Worm (Caenorhabditis elegans) whole organism, L1 larva: ENCODE data around the gene R07B1.9.

Experiments used
- C34B4.2 ChIP-seq: sonication (generic microtip); optimal IDR thresholded peaks from 2 replicates; lab custom pipeline; 2017; ENCODE audit warnings: mild to moderate bottlenecking, missing genetic modification characterization, missing compliant biosample characterization
- F16B12.6 ChIP-seq: fragments of 150-350 bp; optimal IDR thresholded peaks from 2 replicates; lab custom pipeline; 2014; ENCODE audit warnings: missing biosample characterization, missing genetic modification characterization
- alr-1 ChIP-seq: fragments of 200-800 bp; sonication (Bioruptor generic); optimal IDR thresholded peaks from 2 replicates; lab custom pipeline; 2018; ENCODE audit warnings: borderline replicate concordance, mild to moderate bottlenecking, missing genetic modification characterization, missing compliant biosample characterization
- aly-2 ChIP-seq: fragments of 150-350 bp; optimal IDR thresholded peaks from 2 replicates; lab custom pipeline; 2014; ENCODE audit warnings: missing biosample characterization, missing genetic modification characterization
- blmp-1 ChIP-seq: fragments of 150-350 bp; optimal IDR thresholded peaks from 2 replicates; lab custom pipeline; 2014; ENCODE audit warnings: missing biosample characterization, missing genetic modification characterization
- ceh-90 ChIP-seq: sonication (generic microtip); optimal IDR thresholded peaks from 2 replicates; lab custom pipeline; 2016; ENCODE audit warnings: missing genetic modification characterization, missing compliant biosample characterization
- ces-1 ChIP-seq: fragments of 150-350 bp; optimal IDR thresholded peaks from 2 replicates; lab custom pipeline; 2014; ENCODE audit warnings: missing biosample characterization, missing genetic modification reagents, missing genetic modification characterization
- efl-1 ChIP-seq, 4 experiments: fragments of 150-350 bp; optimal IDR thresholded peaks in 3 of 4; peaks in 1 of 4; 1 replicate in 1 of 4; 2 replicates in 3 of 4; lab custom pipeline; 2014; ENCODE audit warnings: missing biosample characterization in 2 of 4, missing genetic modification characterization in 2 of 4, missing genetic modification reagents in 2 of 4
- egl-13 ChIP-seq: sonication (generic microtip); optimal IDR thresholded peaks from 2 replicates; lab custom pipeline; 2016; ENCODE audit warnings: missing genotype, missing genetic modification reagents, missing genetic modification characterization, missing compliant biosample characterization
- elt-2 ChIP-seq: sonication (generic microtip); optimal IDR thresholded peaks from 2 replicates; lab custom pipeline; 2016; ENCODE audit warnings: missing genetic modification characterization, mild to moderate bottlenecking, inconsistent platforms, missing compliant biosample characterization, missing genetic modification reagents
- fkh-8 ChIP-seq: sonication (generic microtip); optimal IDR thresholded peaks from 2 replicates; lab custom pipeline; 2016; ENCODE audit warnings: mild to moderate bottlenecking, missing genetic modification characterization, missing compliant biosample characterization
- grh-1 ChIP-seq: fragments of 200-800 bp; sonication (Bioruptor generic); IDR thresholded peaks from 2 replicates; pipeline ENCODE4 v1.3.6; 2022; ENCODE audit warnings: missing genetic modification reagents, missing genetic modification characterization, missing compliant biosample characterization
- hlh-17 ChIP-seq: fragments of 200-800 bp; sonication (Bioruptor generic); optimal IDR thresholded peaks from 2 replicates; lab custom pipeline; 2018; ENCODE audit warnings: missing genetic modification characterization, mild to moderate bottlenecking, missing compliant biosample characterization, moderate library complexity, borderline replicate concordance
- lin-14 ChIP-seq: fragments of 200-800 bp; sonication (Bioruptor generic); optimal IDR thresholded peaks from 2 replicates; lab custom pipeline; 2018; ENCODE audit warnings: mild to moderate bottlenecking, missing genetic modification characterization, moderate library complexity, missing compliant biosample characterization
- lin-15B ChIP-seq: fragments of 150-350 bp; sonication (generic microtip); optimal IDR thresholded peaks from 3 replicates; lab custom pipeline; 2014; ENCODE audit warnings: missing biosample characterization, missing genetic modification characterization
- lin-35 ChIP-seq, 2 experiments: fragments of 150-350 bp; optimal IDR thresholded peaks; 2 replicates each; lab custom pipeline; 2014; ENCODE audit warnings: missing biosample characterization in 2 of 2, missing genetic modification characterization in 2 of 2, missing genetic modification reagents in 2 of 2
- mab-9 ChIP-seq: fragments of 200-800 bp; sonication (Bioruptor generic); IDR thresholded peaks from 2 replicates; pipeline ENCODE4 v1.3.6; 2022; ENCODE audit warnings: missing genetic modification reagents, missing genetic modification characterization, missing compliant biosample characterization
- mep-1 ChIP-seq: fragments of 150-350 bp; optimal IDR thresholded peaks from 2 replicates; lab custom pipeline; 2014; ENCODE audit warnings: missing biosample characterization, missing genetic modification characterization
- nhr-19 ChIP-seq: fragments of 200-800 bp; sonication (Bioruptor generic); conservative IDR thresholded peaks from 2 replicates; pipeline ENCODE4 v1.3.6; 2022; ENCODE audit warnings: missing genetic modification characterization, missing compliant biosample characterization
- nhr-20 ChIP-seq: sonication (generic microtip); optimal IDR thresholded peaks from 2 replicates; lab custom pipeline; 2016; ENCODE audit warnings: mild to moderate bottlenecking, missing genetic modification characterization, missing compliant biosample characterization
- nhr-71 ChIP-seq: sonication (generic microtip); optimal IDR thresholded peaks from 2 replicates; lab custom pipeline; 2016; ENCODE audit warnings: mild to moderate bottlenecking, missing genetic modification characterization, moderate library complexity, missing compliant biosample characterization
- nhr-77 ChIP-seq: fragments of 150-350 bp; optimal IDR thresholded peaks from 2 replicates; lab custom pipeline; 2014; ENCODE audit warnings: missing biosample characterization, missing genetic modification characterization
- nhr-84 ChIP-seq: sonication (generic microtip); optimal IDR thresholded peaks from 2 replicates; lab custom pipeline; 2017; ENCODE audit warnings: missing biosample characterization, missing genetic modification characterization
- nhr-85 ChIP-seq: sonication (generic microtip); peaks from one replicate; lab custom pipeline; 2016; ENCODE audit warnings: missing genetic modification characterization, inconsistent platforms, missing compliant biosample characterization
- nhr-90 ChIP-seq: sonication (generic microtip); optimal IDR thresholded peaks from 2 replicates; lab custom pipeline; 2016; ENCODE audit warnings: mild to moderate bottlenecking, missing genetic modification characterization, missing compliant biosample characterization; ENCODE audit not compliant: poor library complexity
- pqm-1 ChIP-seq: sonication (generic microtip); optimal IDR thresholded peaks from 3 replicates; lab custom pipeline; 2017; ENCODE audit warnings: missing biosample characterization, missing genetic modification characterization
- rnt-1 ChIP-seq: sonication (generic microtip); optimal IDR thresholded peaks from 2 replicates; lab custom pipeline; 2016; ENCODE audit warnings: mild to moderate bottlenecking, missing genetic modification characterization, moderate library complexity, missing compliant biosample characterization
- skn-1 ChIP-seq: fragments of 150-350 bp; optimal IDR thresholded peaks from 2 replicates; lab custom pipeline; 2014; ENCODE audit warnings: missing biosample characterization, missing genetic modification characterization
- snu-23 ChIP-seq: sonication (generic microtip); optimal IDR thresholded peaks from 2 replicates; lab custom pipeline; 2016; ENCODE audit warnings: missing genetic modification characterization, missing compliant biosample characterization
- sox-4 ChIP-seq: sonication (generic microtip); optimal IDR thresholded peaks from 2 replicates; lab custom pipeline; 2016; ENCODE audit warnings: missing genetic modification characterization, missing compliant biosample characterization
- sup-37 ChIP-seq: fragments of 200-800 bp; sonication (Bioruptor generic); optimal IDR thresholded peaks from 2 replicates; lab custom pipeline; 2018; ENCODE audit warnings: mild to moderate bottlenecking, missing genetic modification characterization, missing compliant biosample characterization
- unc-30 ChIP-seq: sonication (generic microtip); optimal IDR thresholded peaks from 2 replicates; lab custom pipeline; 2017; ENCODE audit warnings: missing biosample characterization, missing genetic modification characterization
- vab-15 ChIP-seq: sonication (generic microtip); optimal IDR thresholded peaks from 2 replicates; lab custom pipeline; 2017; ENCODE audit warnings: missing genotype, mild to moderate bottlenecking, missing genetic modification characterization, missing compliant biosample characterization
- zag-1 ChIP-seq: fragments of 150-350 bp; optimal IDR thresholded peaks from 2 replicates; lab custom pipeline; 2014; ENCODE audit warnings: missing biosample characterization, missing genetic modification characterization
- zip-4 ChIP-seq: fragments of 200-800 bp; sonication (Bioruptor generic); optimal IDR thresholded peaks from 2 replicates; lab custom pipeline; 2018; ENCODE audit warnings: mild to moderate bottlenecking, missing genetic modification characterization, moderate library complexity, missing compliant biosample characterization

Gene R07B1.9

ce11 chrX:9848214-9848789 is 28.9 kb upstream of the R07B1.9 start:
- TF ChIP-seq vab-15 (tag; lab: Kevin White, UChicago) = peak; percentile 92
- no peak for TF ChIP-seq zag-1 (tag; lab: Kevin White, UChicago)
- peak; percentile 45 for TF ChIP-seq blmp-1 (tag; lab: Kevin White, UChicago)

ce11 chrX:9850258-9850657 is 27.0 kb upstream of the R07B1.9 start, which contains the start of gene lec-8:
lec-8 (plus strand) TSS chrX:9850571.
- TF ChIP-seq unc-30 (tag; lab: Kevin White, UChicago) = no peak
- peak; percentile 22 for TF ChIP-seq elt-2 (tag; lab: Kevin White, UChicago)
- TF ChIP-seq, all 84 proteins: peak for 1

ce11 chrX:9851745-9852330 is 25.4 kb upstream of the R07B1.9 start, which contains the start of gene lec-7:
lec-7 (plus strand) TSS chrX:9852041.
- TF ChIP-seq elt-2 (tag; lab: Kevin White, UChicago) (peak; percentile 14), C34B4.2 (tag; lab: Kevin White, UChicago) (no peak), skn-1 (tag; lab: Kevin White, UChicago) (peak; percentile 3), lin-15B (tag; lab: Kevin White, UChicago) (no peak), nhr-77 (peak; percentile 0)

- TF ChIP-seq nhr-84 (tag; lab: Kevin White, UChicago) (no peak), ces-1 (GFP tag; lab: Kevin White, UChicago) (no peak), nhr-85 (tag; lab: Kevin White, UChicago) (no peak)
Measured at ce11 chrX:9856618-9857017, 20.6 kb upstream of the R07B1.9 start, which contains the start of gene R07B1.11. R07B1.11 (plus strand) TSS chrX:9856918.

ce11 chrX:9858069-9858468 is 19.1 kb upstream of the R07B1.9 start, which contains the start of gene scav-5:
scav-5 (plus strand) TSS chrX:9858365.
- TF ChIP-seq lin-14 (GFP tag; lab: Kevin White, UChicago) (peak; percentile 20), elt-2 (tag; lab: Kevin White, UChicago) (peak; percentile 90), efl-1 (optimal IDR thresholded peaks at IDR 0.05; lab: Kevin White, UChicago) (no peak), efl-1 (GFP tag; optimal IDR thresholded peaks at IDR 0.05 in 1 of 2; lab: Kevin White, UChicago) (peak in 1 of 2 experiments; percentile 69), mab-9 (GFP tag; lab: Robert Waterston, UW) (no peak), lin-35 (GFP tag; optimal IDR thresholded peaks at IDR 0.05; lab: Kevin White, UChicago) (peak in 1 of 2 experiments; percentile 37)

ce11 chrX:9862916-9863624 is 14.1 kb upstream of the R07B1.9 start, which contains the start of the genes gst-36 and R07B1.5:
gst-36 (minus strand) TSS chrX:9862960.
R07B1.5 (plus strand) TSS chrX:9863580.
- peak in 1 of 2 experiments; percentile 14 for TF ChIP-seq lin-35 (GFP tag; optimal IDR thresholded peaks at IDR 0.05; lab: Kevin White, UChicago)
- TF ChIP-seq pqm-1 = peak; percentile 71
- TF ChIP-seq snu-23 (GFP tag; lab: Kevin White, UChicago) = peak; percentile 46
- TF ChIP-seq fkh-8 (tag; lab: Kevin White, UChicago) = peak; percentile 10
- no peak for TF ChIP-seq nhr-19
- TF ChIP-seq aly-2 = no peak
- TF ChIP-seq nhr-71 (tag; lab: Kevin White, UChicago) = peak; percentile 44
- TF ChIP-seq nhr-90 (tag; lab: Kevin White, UChicago) = no peak
- TF ChIP-seq lin-14 (GFP tag; lab: Kevin White, UChicago) = peak; percentile 8
- peak; percentile 79 for TF ChIP-seq elt-2 (tag; lab: Kevin White, UChicago)
- peak; percentile 31 for TF ChIP-seq nhr-20 (tag; lab: Kevin White, UChicago)
- TF ChIP-seq sox-4 (tag; lab: Kevin White, UChicago) = peak; percentile 3

- TF ChIP-seq grh-1 (GFP tag; lab: Robert Waterston, UW) = no peak
- TF ChIP-seq rnt-1 (tag; lab: Kevin White, UChicago) = no peak
- TF ChIP-seq F16B12.6 (tag; lab: Kevin White, UChicago) = no peak
- no peak for TF ChIP-seq snu-23 (GFP tag; lab: Kevin White, UChicago)
- no peak for TF ChIP-seq nhr-84 (tag; lab: Kevin White, UChicago)
- TF ChIP-seq ceh-90 (tag; lab: Kevin White, UChicago) = no peak
- no peak for TF ChIP-seq hlh-17 (GFP tag; lab: Kevin White, UChicago)
- no peak for TF ChIP-seq egl-13
- TF ChIP-seq C34B4.2 (tag; lab: Kevin White, UChicago) = no peak
- no peak for TF ChIP-seq alr-1 (tag; lab: Kevin White, UChicago)
- no peak for TF ChIP-seq zip-4 (GFP tag; lab: Kevin White, UChicago)
- TF ChIP-seq mep-1 = no peak
- no peak for TF ChIP-seq sup-37 (GFP tag; lab: Kevin White, UChicago)
- TF ChIP-seq zag-1 (tag; lab: Kevin White, UChicago) = no peak
Measured at ce11 chrX:9866355-9866754, 10.9 kb upstream of the R07B1.9 start, which contains the start of gene R07B1.6. R07B1.6 (plus strand) TSS chrX:9866655.
